Worm (Caenorhabditis elegans): ENCODE data around the gene melo-3.
"Not testable (repeated sequence)": the region's sequence is repeated elsewhere in the genome, so short reads cannot be mapped to it uniquely, and the experiment has no call there.

melo-3 gene

DNA sequence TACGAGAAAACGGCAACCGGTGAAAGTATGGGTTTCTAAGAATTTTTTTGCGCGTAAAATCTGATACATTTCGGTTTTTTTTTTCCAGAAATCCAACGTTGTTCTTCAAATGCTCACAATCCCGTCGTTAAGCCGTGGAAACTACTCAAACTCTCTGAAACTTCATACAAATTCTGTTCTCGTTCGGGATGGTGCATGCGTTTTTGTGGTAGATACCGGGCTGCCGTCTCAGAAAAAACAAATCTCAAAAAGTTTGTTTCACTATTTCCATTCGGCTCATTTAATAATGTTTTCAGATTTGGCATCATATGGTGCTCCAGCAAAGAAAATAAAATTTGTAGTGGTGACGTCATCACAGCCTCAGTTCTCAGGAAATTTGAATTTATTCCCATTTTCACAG is 18.1 kb upstream of the melo-3 start:
- TF ChIP-seq lsy-12 (tag; optimal IDR thresholded peaks at IDR 0.05) (no peak), ceh-82 (tag; optimal IDR thresholded peaks at IDR 0.05) (no peak), pqm-1 (tag; optimal IDR thresholded peaks at IDR 0.05) (no peak), daf-12 (tag; optimal IDR thresholded peaks at IDR 0.05) (no peak), snpc-4 (tag; optimal IDR thresholded peaks at IDR 0.05) (no peak), elt-3 (tag; optimal IDR thresholded peaks at IDR 0.05) (no peak), ceh-28 (tag; optimal IDR thresholded peaks at IDR 0.05) (no peak)

DNA sequence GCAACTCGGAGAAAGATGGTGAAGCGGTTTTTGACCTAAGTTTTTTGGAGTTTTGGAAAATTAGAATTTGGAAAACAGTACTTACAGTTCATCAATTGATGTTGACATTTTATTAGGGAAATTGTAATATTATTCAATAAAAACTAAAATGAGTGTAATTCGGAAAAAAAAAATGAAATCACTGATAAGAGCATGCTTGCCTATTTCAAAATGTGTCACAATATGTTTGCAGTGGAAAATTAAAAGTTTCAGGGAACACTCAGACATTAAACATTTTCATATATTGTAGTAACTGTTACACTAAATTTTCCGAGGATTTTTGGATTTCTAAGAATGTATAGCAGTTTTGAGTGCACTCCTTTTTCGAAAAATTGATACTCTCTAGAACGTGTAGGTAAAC is 15.7 kb upstream of the melo-3 start, which contains the start of the genes fbxa-82 and C25D7.5:
Gene fbxa-82, minus strand, starts transcription at position 163 of the 400 bp plus-strand sequence.
Gene C25D7.5, plus strand, starts transcription at position 283 of the 400 bp plus-strand sequence.
- TF ChIP-seq pqm-1 (tag; optimal IDR thresholded peaks at IDR 0.05), result peak; percentile 41
- peak; percentile 31 for TF ChIP-seq pha-4 (tag; optimal IDR thresholded peaks at IDR 0.05)
- no peak for TF ChIP-seq ama-1 (optimal IDR thresholded peaks at IDR 0.05)
- no peak for TF ChIP-seq elt-1 (tag; optimal IDR thresholded peaks at IDR 0.05)
- no peak for TF ChIP-seq ceh-9 (tag; optimal IDR thresholded peaks at IDR 0.05)
- no peak for TF ChIP-seq eor-1 (tag; optimal IDR thresholded peaks at IDR 0.05)
- TF ChIP-seq mdl-1 (tag; optimal IDR thresholded peaks at IDR 0.05), result no peak
- no peak for TF ChIP-seq skn-1 (tag; optimal IDR thresholded peaks at IDR 0.05)
- peak; percentile 28 for TF ChIP-seq elt-2 (tag; optimal IDR thresholded peaks at IDR 0.05)

DNA sequence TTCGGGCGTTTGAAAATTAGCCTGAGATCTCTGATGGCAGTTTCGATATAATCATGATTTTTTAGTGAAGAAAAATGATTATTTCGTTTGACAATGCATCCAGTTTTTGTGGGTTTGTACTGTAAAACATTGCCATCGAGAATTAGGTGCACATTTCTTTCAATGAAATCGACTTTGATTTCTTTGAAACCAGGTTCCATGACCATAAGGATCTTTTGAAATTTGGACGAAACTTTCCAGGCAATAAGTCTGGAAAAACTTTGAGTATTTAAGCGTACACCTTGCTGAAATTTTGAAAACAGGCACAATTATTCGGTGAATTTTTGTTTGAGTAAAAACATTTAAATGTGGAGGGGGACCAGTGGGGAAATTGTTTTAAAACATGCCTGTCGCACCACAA is 15.1 kb upstream of the melo-3 start:
- TF ChIP-seq nfya-1 (tag; optimal IDR thresholded peaks at IDR 0.05; ENCODE audit: insufficient read depth) (no peak), nhr-77 (tag; optimal IDR thresholded peaks at IDR 0.05) (no peak), egl-5 (tag; optimal IDR thresholded peaks at IDR 0.05) (no peak), nhr-76 (tag; optimal IDR thresholded peaks at IDR 0.05) (no peak)

DNA sequence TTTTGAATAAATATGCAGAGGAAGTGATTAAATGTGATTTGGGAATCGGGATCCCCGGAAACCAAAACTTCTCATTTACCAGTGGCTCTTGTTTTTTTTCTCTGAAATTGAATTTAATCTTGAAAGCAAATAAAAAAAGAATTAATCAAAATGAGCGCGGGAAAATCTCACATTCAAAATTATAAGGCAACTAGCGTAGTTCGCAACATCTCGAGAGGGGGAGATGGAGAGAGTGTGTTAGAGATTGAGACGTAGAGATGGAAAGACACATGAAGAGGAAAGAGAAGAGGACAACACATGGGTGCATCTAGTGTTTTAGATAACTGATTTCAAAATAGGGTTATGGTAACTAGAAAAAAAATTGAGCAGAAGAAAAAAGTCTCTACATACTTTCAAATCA is 11.4 kb upstream of the melo-3 start, which contains the start of gene sdc-3:
Gene sdc-3, minus strand, starts transcription at position 101 of the 400 bp plus-strand sequence.
- TF ChIP-seq unc-39 (tag; optimal IDR thresholded peaks at IDR 0.05) (no peak), elt-2 (tag; optimal IDR thresholded peaks at IDR 0.05) (peak; percentile 4), snpc-4 (tag; optimal IDR thresholded peaks at IDR 0.05) (no peak)

DNA sequence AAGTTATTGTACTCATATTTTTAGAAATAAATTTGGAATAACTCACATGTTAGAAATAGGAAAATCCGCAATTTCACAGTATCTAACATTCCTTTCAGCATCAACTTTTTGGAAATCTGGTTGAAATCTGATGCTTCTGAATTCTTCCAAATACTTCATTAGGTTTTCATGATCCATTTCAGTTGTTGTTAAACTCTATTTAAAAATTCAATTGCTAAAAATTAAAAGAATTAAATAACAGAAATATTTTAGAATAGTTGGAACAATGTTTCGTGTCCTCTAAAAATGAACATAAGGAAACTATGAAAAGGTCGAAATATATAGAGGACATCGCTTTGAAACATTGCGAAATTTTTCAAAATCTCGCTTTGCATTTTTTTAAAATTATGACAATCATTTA is 5.3 kb downstream of the melo-3 start, which contains the start of gene cng-1:
Gene cng-1, minus strand, starts transcription at position 101 of the 400 bp plus-strand sequence.
- not testable (repeated sequence) for TF ChIP-seq aly-2, nhr-23, zag-1 (tag; optimal IDR thresholded peaks at IDR 0.05)

DNA sequence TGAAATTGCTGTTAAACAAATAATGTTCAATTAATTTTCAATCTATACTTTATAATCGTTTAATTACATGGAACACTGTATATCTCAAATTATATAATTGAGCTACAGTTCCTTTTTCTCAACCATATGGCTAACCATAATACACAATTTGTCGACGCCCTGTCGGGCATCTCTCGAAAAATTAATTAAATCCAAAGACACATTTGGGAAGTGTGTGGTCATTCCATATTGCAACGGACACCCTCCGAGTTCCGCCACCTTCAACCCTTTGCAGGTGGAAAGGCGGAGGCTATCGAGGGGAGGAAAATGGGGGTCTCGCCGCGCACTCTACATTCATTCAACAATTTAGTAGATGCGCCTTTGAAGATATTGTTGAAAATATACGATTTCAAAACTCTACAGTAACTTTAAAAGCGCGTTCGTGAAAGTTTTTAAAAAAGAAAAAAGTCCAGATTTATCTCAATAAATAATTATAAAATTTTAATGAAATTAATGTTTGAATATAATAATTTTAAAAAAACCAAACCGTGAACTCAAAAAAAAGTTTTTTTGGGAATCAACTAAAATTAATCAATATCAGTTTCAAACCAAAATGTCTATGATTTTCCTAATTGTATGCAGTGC is 7.7 kb downstream of the melo-3 start, which contains the start of gene F14H8.8:
Gene F14H8.8, plus strand, starts transcription at position 574 of the 624 bp plus-strand sequence.
- TF ChIP-seq lin-15B (tag; optimal IDR thresholded peaks at IDR 0.05) (peak; percentile 6), zag-1 (tag; optimal IDR thresholded peaks at IDR 0.05) (no peak), snpc-4 (tag; optimal IDR thresholded peaks at IDR 0.05) (peak; percentile 93), nfya-1 (tag; optimal IDR thresholded peaks at IDR 0.05; ENCODE audit: insufficient read depth) (peak; percentile 32), nhr-43 (tag; optimal IDR thresholded peaks at IDR 0.05; ENCODE audit: poor library complexity, severe bottlenecking) (peak; percentile 3), nhr-25 (tag; optimal IDR thresholded peaks at IDR 0.05) (peak; percentile 62), nhr-23 (tag; optimal IDR thresholded peaks at IDR 0.05) (peak; percentile 23), daf-12 (tag; optimal IDR thresholded peaks at IDR 0.05) (no peak)

DNA sequence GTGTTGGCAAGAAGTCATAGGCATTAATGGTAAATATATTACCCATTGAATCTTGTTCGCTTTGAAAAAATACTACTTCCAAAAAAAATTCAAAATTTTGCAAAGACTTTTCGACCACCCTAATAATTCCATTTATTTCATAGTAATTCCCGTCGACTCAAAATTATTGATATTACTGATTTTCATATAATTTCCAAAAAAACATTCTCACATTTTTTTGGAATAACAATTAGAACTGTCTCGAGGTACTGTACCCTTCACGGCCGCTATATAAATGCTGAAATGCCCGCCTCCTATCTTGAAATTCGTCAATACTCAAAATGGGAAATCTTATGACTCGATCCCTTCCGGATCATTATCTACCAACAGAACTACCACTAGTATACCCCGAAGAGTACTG is 13.1 kb downstream of the melo-3 start, which contains the start of gene F14H8.4:
Gene F14H8.4, plus strand, starts transcription at position 301 of the 400 bp plus-strand sequence.
- no peak for TF ChIP-seq nhr-23 (tag; optimal IDR thresholded peaks at IDR 0.05)
- no peak for TF ChIP-seq ceh-28 (tag; optimal IDR thresholded peaks at IDR 0.05)

DNA sequence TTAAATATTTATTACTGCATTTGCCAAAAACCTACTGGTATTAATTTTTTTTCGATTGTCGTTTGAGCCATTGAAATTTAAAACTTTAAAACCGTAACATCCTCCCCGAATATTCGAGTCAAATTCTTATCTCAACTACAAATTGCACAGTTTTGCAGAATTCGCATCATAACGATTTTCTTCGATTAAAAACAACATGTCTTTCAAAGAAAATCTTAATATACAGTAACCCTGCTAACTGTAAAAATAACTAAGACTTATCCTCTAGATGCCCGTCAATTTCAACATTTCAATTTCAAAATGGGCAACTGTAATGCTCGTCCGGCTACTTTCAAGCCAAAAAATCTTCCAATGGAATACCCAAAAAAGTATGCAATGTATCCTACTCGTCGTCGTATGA is 15.9 kb downstream of the melo-3 start, which contains the start of gene F14H8.5:
Gene F14H8.5, plus strand, starts transcription at position 301 of the 400 bp plus-strand sequence.
- no peak for TF ChIP-seq hmg-11 (tag; optimal IDR thresholded peaks at IDR 0.05)
- no peak for TF ChIP-seq fos-1 (tag; optimal IDR thresholded peaks at IDR 0.05)
- TF ChIP-seq pqm-1 (tag; optimal IDR thresholded peaks at IDR 0.05), result no peak
- no peak for TF ChIP-seq fkh-2 (tag; optimal IDR thresholded peaks at IDR 0.05)
- TF ChIP-seq eor-1 (tag; optimal IDR thresholded peaks at IDR 0.05), result no peak
- TF ChIP-seq nhr-11 (tag; optimal IDR thresholded peaks at IDR 0.05), result no peak
- no peak for TF ChIP-seq skn-1 (tag; optimal IDR thresholded peaks at IDR 0.05)
- TF ChIP-seq lsy-12 (tag; optimal IDR thresholded peaks at IDR 0.05), result no peak
- no peak for TF ChIP-seq pha-4 (tag; optimal IDR thresholded peaks at IDR 0.05)
- TF ChIP-seq lin-15B (tag; optimal IDR thresholded peaks at IDR 0.05), result no peak
- no peak for TF ChIP-seq elt-3 (tag; optimal IDR thresholded peaks at IDR 0.05)
- no peak for TF ChIP-seq mdl-1 (tag; optimal IDR thresholded peaks at IDR 0.05)
- TF ChIP-seq elt-2 (tag; optimal IDR thresholded peaks at IDR 0.05), result no peak
- TF ChIP-seq tbx-2 (tag; optimal IDR thresholded peaks at IDR 0.05), result no peak
- no peak for TF ChIP-seq unc-39 (tag; optimal IDR thresholded peaks at IDR 0.05)
- TF ChIP-seq egl-5 (tag; optimal IDR thresholded peaks at IDR 0.05), result no peak
- TF ChIP-seq egl-27 (tag; optimal IDR thresholded peaks at IDR 0.05), result no peak

Measured in whole organism, L3 larva.